Fruit fly (Drosophila melanogaster) whole organism, embryonic: ENCODE results near the gene CG32161.
A peak's percentile ranks its signal among the peaks of the same experiment; 100 is the strongest.

Source experiments
- Ada2b ChIP-seq: fragments of 200-800 bp; sonication (Bioruptor generic); IDR thresholded peaks from 2 replicates; pipeline ENCODE4 v1.3.6; 2022; ENCODE audit warnings: missing biosample characterization, missing genetic modification characterization
- B-H1 ChIP-seq: fragments of 200-800 bp; sonication (Bioruptor generic); IDR thresholded peaks from 3 replicates; pipeline ENCODE4 v1.3.6; 2022; ENCODE audit warnings: missing biosample characterization, missing genetic modification characterization
- B-H2 ChIP-seq: fragments of 200-800 bp; sonication (Bioruptor generic); optimal IDR thresholded peaks from 2 replicates; lab custom pipeline; 2018; ENCODE audit warnings: missing biosample characterization, mild to moderate bottlenecking, missing genetic modification characterization
- CG10431 ChIP-seq: fragments of 200-800 bp; sonication (Bioruptor generic); optimal IDR thresholded peaks from 3 replicates; lab custom pipeline; 2018; ENCODE audit warnings: missing biosample characterization, mild to moderate bottlenecking, missing genetic modification characterization
- CG11247 ChIP-seq: fragments of 200-800 bp; sonication (Bioruptor generic); IDR thresholded peaks from 2 replicates; pipeline ENCODE4 v1.3.6; 2022; ENCODE audit warnings: missing biosample characterization, missing genetic modification characterization
- CG12391 ChIP-seq: fragments of 200-800 bp; sonication (Bioruptor generic); optimal IDR thresholded peaks from 3 replicates; lab custom pipeline; 2018; ENCODE audit warnings: missing biosample characterization, mild to moderate bottlenecking, missing genetic modification characterization, moderate library complexity
- CG12659 ChIP-seq: fragments of 200-800 bp; sonication (Bioruptor generic); optimal IDR thresholded peaks from 3 replicates; lab custom pipeline; 2017; ENCODE audit warnings: mild to moderate bottlenecking, missing biosample characterization, missing genetic modification reagents, missing genetic modification characterization
- CG12942 ChIP-seq: fragments of 200-800 bp; sonication (Bioruptor generic); optimal IDR thresholded peaks from 3 replicates; lab custom pipeline; 2016; ENCODE audit warnings: missing biosample characterization, missing genetic modification characterization
- CG15073 ChIP-seq: fragments of 200-800 bp; sonication (Bioruptor generic); optimal IDR thresholded peaks from 2 replicates; lab custom pipeline; 2016; ENCODE audit warnings: missing biosample characterization, missing genetic modification characterization
- CG16863 ChIP-seq: fragments of 200-800 bp; sonication (Bioruptor generic); optimal IDR thresholded peaks from 3 replicates; lab custom pipeline; 2016; ENCODE audit warnings: missing biosample characterization, missing genetic modification characterization
- CG17328 ChIP-seq: fragments of 200-800 bp; sonication (Bioruptor generic); IDR thresholded peaks from 2 replicates; pipeline ENCODE4 v1.3.6; 2022; ENCODE audit warnings: missing biosample characterization, missing genetic modification characterization
- CG18599 ChIP-seq: fragments of 200-800 bp; sonication (Bioruptor generic); optimal IDR thresholded peaks from 3 replicates; lab custom pipeline; 2017; ENCODE audit warnings: missing biosample characterization, missing genetic modification characterization, mild to moderate bottlenecking, moderate library complexity, missing genetic modification reagents
- CG18619 ChIP-seq: fragments of 200-800 bp; sonication (Bioruptor generic); optimal IDR thresholded peaks from 3 replicates; lab custom pipeline; 2017; ENCODE audit warnings: missing biosample characterization, mild to moderate bottlenecking, missing genetic modification characterization
- CG2129 ChIP-seq: fragments of 200-800 bp; sonication (Bioruptor generic); IDR thresholded peaks from 2 replicates; pipeline ENCODE4 v1.3.6; 2022; ENCODE audit warnings: missing biosample characterization, missing genetic modification characterization; ENCODE audit not compliant: partially characterized antibody
- CG30431 ChIP-seq: fragments of 200-800 bp; sonication (Bioruptor generic); optimal IDR thresholded peaks from 2 replicates; lab custom pipeline; 2017; ENCODE audit warnings: missing biosample characterization, missing genetic modification characterization
- CG33213 ChIP-seq: fragments of 200-800 bp; sonication (Bioruptor generic); optimal IDR thresholded peaks from 3 replicates; lab custom pipeline; 2016; ENCODE audit warnings: missing biosample characterization, missing genetic modification characterization
- CG3847 ChIP-seq: fragments of 200-800 bp; sonication (Bioruptor generic); IDR thresholded peaks from 2 replicates; pipeline ENCODE4 v1.3.6; 2022; ENCODE audit warnings: missing biosample characterization, missing genetic modification characterization
- CG4328 ChIP-seq: fragments of 200-800 bp; sonication (Bioruptor generic); optimal IDR thresholded peaks from 3 replicates; lab custom pipeline; 2017; ENCODE audit warnings: missing biosample characterization, missing genetic modification reagents, missing genetic modification characterization
- CG4424 ChIP-seq: fragments of 200-800 bp; sonication (Bioruptor generic); optimal IDR thresholded peaks from 3 replicates; lab custom pipeline; 2016; ENCODE audit warnings: missing biosample characterization, missing genetic modification characterization
- CG9932 ChIP-seq: fragments of 200-800 bp; sonication (Bioruptor generic); IDR thresholded peaks from 2 replicates; pipeline ENCODE4 v1.3.6; 2022; ENCODE audit warnings: missing biosample characterization, missing genetic modification characterization
- CHES-1-like ChIP-seq: fragments of 200-800 bp; sonication (Bioruptor generic); optimal IDR thresholded peaks from 2 replicates; lab custom pipeline; 2016; ENCODE audit warnings: missing biosample characterization, missing genetic modification characterization
- Dad ChIP-seq: fragments of 200-800 bp; sonication (Bioruptor generic); optimal IDR thresholded peaks from 3 replicates; lab custom pipeline; 2016; ENCODE audit warnings: missing biosample characterization, missing genetic modification characterization
- Dfd ChIP-seq, 2 experiments: fragments of >200 bp; optimal IDR thresholded peaks; 2 replicates each; lab custom pipeline; 2017; ENCODE audit warnings: missing biosample characterization in 2 of 2, missing genetic modification characterization in 2 of 2
- Dref ChIP-seq: fragments of 200-800 bp; sonication (Bioruptor generic); IDR thresholded peaks from 2 replicates; pipeline ENCODE4 v1.3.6; 2022; ENCODE audit warnings: missing biosample characterization, missing genetic modification characterization
- H2.0 ChIP-seq: fragments of 200-800 bp; sonication (Bioruptor generic); IDR thresholded peaks from 2 replicates; pipeline ENCODE4 v1.3.6; 2022; ENCODE audit warnings: missing biosample characterization, missing genetic modification characterization
- HLH4C ChIP-seq: fragments of 200-800 bp; sonication (Bioruptor generic); IDR thresholded peaks from 3 replicates; pipeline ENCODE4 v1.3.6; 2022; ENCODE audit warnings: missing biosample characterization, missing genetic modification characterization; ENCODE audit not compliant: partially characterized antibody
- Hand ChIP-seq: fragments of 200-800 bp; sonication (Bioruptor generic); optimal IDR thresholded peaks from 2 replicates; lab custom pipeline; 2017; ENCODE audit warnings: mild to moderate bottlenecking, missing biosample characterization, missing genetic modification reagents, missing genetic modification characterization
- Hey ChIP-seq: fragments of 200-800 bp; sonication (Bioruptor generic); optimal IDR thresholded peaks from 3 replicates; lab custom pipeline; 2018; ENCODE audit warnings: missing biosample characterization, mild to moderate bottlenecking, missing genetic modification characterization
- HmgZ ChIP-seq: fragments of 200-800 bp; sonication (Bioruptor generic); optimal IDR thresholded peaks from 2 replicates; lab custom pipeline; 2018; ENCODE audit warnings: missing biosample characterization, mild to moderate bottlenecking, missing genetic modification characterization
- Hr39 ChIP-seq: fragments of >200 bp; optimal IDR thresholded peaks from 2 replicates; lab custom pipeline; 2017
- Lhr ChIP-seq: fragments of 200-800 bp; sonication (Bioruptor generic); optimal IDR thresholded peaks from 3 replicates; lab custom pipeline; 2017; ENCODE audit warnings: mild to moderate bottlenecking, missing biosample characterization, missing genetic modification reagents, missing genetic modification characterization
- Meics ChIP-seq: fragments of 200-800 bp; sonication (Bioruptor generic); optimal IDR thresholded peaks from 2 replicates; lab custom pipeline; 2017; ENCODE audit warnings: missing biosample characterization, mild to moderate bottlenecking, missing genetic modification characterization
- NFAT ChIP-seq: fragments of 200-800 bp; sonication (Bioruptor generic); IDR thresholded peaks from 2 replicates; pipeline ENCODE4 v1.3.6; 2022; ENCODE audit warnings: missing biosample characterization, missing genetic modification characterization
- Side ChIP-seq: fragments of 200-800 bp; sonication (Bioruptor generic); optimal IDR thresholded peaks from 2 replicates; lab custom pipeline; 2016; ENCODE audit warnings: missing biosample characterization, missing genetic modification characterization
- ash1 ChIP-seq: fragments of 200-800 bp; sonication (Bioruptor generic); optimal IDR thresholded peaks from 2 replicates; lab custom pipeline; 2018; ENCODE audit warnings: missing biosample characterization, mild to moderate bottlenecking, missing genetic modification characterization
- bigmax ChIP-seq: fragments of 200-800 bp; sonication (Bioruptor generic); optimal IDR thresholded peaks from 2 replicates; lab custom pipeline; 2018; ENCODE audit warnings: missing biosample characterization, mild to moderate bottlenecking, missing genetic modification characterization
- chif ChIP-seq, 2 experiments: fragments of 200-800 bp; sonication (Bioruptor generic); optimal IDR thresholded peaks; 3 replicates each; lab custom pipeline; 2016; ENCODE audit warnings: missing biosample characterization in 2 of 2, missing genetic modification characterization in 2 of 2
- da ChIP-seq: fragments of 200-800 bp; sonication (Bioruptor generic); optimal IDR thresholded peaks from 2 replicates; lab custom pipeline; 2016; ENCODE audit warnings: missing biosample characterization, missing genetic modification characterization
- dmrt11E ChIP-seq: fragments of 200-800 bp; sonication (Bioruptor generic); optimal IDR thresholded peaks from 3 replicates; lab custom pipeline; 2018; ENCODE audit warnings: missing biosample characterization, mild to moderate bottlenecking, missing genetic modification characterization, moderate library complexity
- esg ChIP-seq: fragments of 200-800 bp; sonication (Bioruptor generic); conservative IDR thresholded peaks from 2 replicates; pipeline ENCODE4 v1.3.6; 2022; ENCODE audit warnings: missing biosample characterization, missing genetic modification characterization
- fru ChIP-seq: fragments of >200 bp; optimal IDR thresholded peaks from 2 replicates; lab custom pipeline; 2017
- ftz-f1 ChIP-seq: fragments of 200-800 bp; sonication (Bioruptor generic); optimal IDR thresholded peaks from 2 replicates; lab custom pipeline; 2016; ENCODE audit warnings: missing biosample characterization, missing genetic modification characterization
- gro ChIP-seq: fragments of 200-800 bp; sonication (Bioruptor generic); optimal IDR thresholded peaks from 2 replicates; lab custom pipeline; 2016; ENCODE audit warnings: missing biosample characterization, missing genetic modification characterization
- ken ChIP-seq: fragments of 200-800 bp; sonication (Bioruptor generic); IDR thresholded peaks from 3 replicates; pipeline ENCODE4 v1.3.6; 2022; ENCODE audit warnings: missing biosample characterization, missing genetic modification characterization
- run ChIP-seq: fragments of 200-800 bp; sonication (Bioruptor generic); optimal IDR thresholded peaks from 3 replicates; lab custom pipeline; 2018; ENCODE audit warnings: missing biosample characterization, mild to moderate bottlenecking, missing genetic modification characterization
- tll ChIP-seq, 2 experiments: fragments of 200-800 bp in 1 of 2; fragments of >200 bp in 1 of 2; sonication (Bioruptor generic) in 1 of 2; optimal IDR thresholded peaks; 2 replicates each; lab custom pipeline; 2017 to 2019; ENCODE audit warnings: missing biosample characterization in 2 of 2, missing genetic modification characterization in 2 of 2, mild to moderate bottlenecking in 1 of 2, moderate library complexity in 1 of 2
- trem ChIP-seq: fragments of 200-800 bp; optimal IDR thresholded peaks from 3 replicates; lab custom pipeline; 2019; ENCODE audit warnings: missing biosample characterization, mild to moderate bottlenecking, missing genetic modification characterization, moderate library complexity
- vnd ChIP-seq: fragments of 200-800 bp; sonication (Bioruptor generic); IDR thresholded peaks from 3 replicates; pipeline ENCODE4 v1.3.6; 2022; ENCODE audit warnings: missing biosample characterization, missing genetic modification characterization; ENCODE audit not compliant: partially characterized antibody
- wek ChIP-seq: fragments of 200-800 bp; sonication (Bioruptor generic); optimal IDR thresholded peaks from 3 replicates; lab custom pipeline; 2018; ENCODE audit warnings: missing biosample characterization, mild to moderate bottlenecking, missing genetic modification characterization, moderate library complexity
- yki ChIP-seq: fragments of >200 bp; optimal IDR thresholded peaks from 3 replicates; lab custom pipeline; 2018
- z ChIP-seq: fragments of 200-800 bp; sonication (Bioruptor generic); IDR thresholded peaks from 3 replicates; pipeline ENCODE4 v1.3.6; 2022; ENCODE audit warnings: missing biosample characterization, missing genetic modification characterization

CG32161 gene

dm6 chr3L:16844920-16845573 lies 980 bp upstream of the CG32161 start, which contains the start of the genes kud and Zcchc7 (continued):
- TF ChIP-seq gro (GFP tag; lab: Kevin White, UChicago) (peak; percentile 33), bigmax (GFP tag; lab: Kevin White, UChicago) (no peak), CG10431 (GFP tag; lab: Kevin White, UChicago) (no peak), CG16863 (GFP tag; lab: Kevin White, UChicago) (peak; percentile 13), CG18619 (GFP tag; lab: Kevin White, UChicago) (peak; percentile 49), ftz-f1 (GFP tag; lab: Kevin White, UChicago) (no peak), esg (GFP tag; lab: Robert Waterston, UW) (no peak; the same call in 1 of the 2 replicates), CG17328 (GFP tag; lab: Robert Waterston, UW) (0 out of 2 replicates have a peak, but pooled peaks have one; percentile 10), CG18599 (GFP tag; lab: Kevin White, UChicago) (no peak), CG11247 (no peak), NFAT (GFP tag; lab: Robert Waterston, UW) (peak; percentile 75), CG33213 (GFP tag; lab: Kevin White, UChicago) (peak; percentile 9), vnd (GFP tag; lab: Robert Waterston, UW) (peak; percentile 31; the same call in 1 of the 3 replicates), trem (tag; lab: Kevin White, UChicago) (peak; percentile 70), tll (GFP tag; optimal IDR thresholded peaks at IDR 0.05; lab: Kevin White, UChicago) (no peak), CG12391 (peak; percentile 83), Dref (GFP tag; lab: Robert Waterston, UW) (peak; percentile 71), CG15073 (GFP tag; lab: Kevin White, UChicago) (no peak), Ada2b (GFP tag; lab: Robert Waterston, UW) (no peak), ash1 (GFP tag; lab: Kevin White, UChicago) (no peak), Side (GFP tag; lab: Kevin White, UChicago) (peak; percentile 22), Dfd (GFP tag; optimal IDR thresholded peaks at IDR 0.05; lab: Kevin White, UChicago) (no peak), fru (lab: Kevin White, UChicago) (no peak), HmgZ (tag; lab: Kevin White, UChicago) (peak; percentile 20), Hand (GFP tag; lab: Kevin White, UChicago) (peak; percentile 58), run (tag; lab: Kevin White, UChicago) (no peak), z (GFP tag; lab: Robert Waterston, UW) (no peak), B-H2 (GFP tag; lab: Kevin White, UChicago) (peak; percentile 69), CG4328 (GFP tag; lab: Kevin White, UChicago) (peak; percentile 73), Meics (GFP tag; lab: Kevin White, UChicago) (peak; percentile 71), Hey (tag; lab: Kevin White, UChicago) (no peak), yki (lab: Kevin White, UChicago) (no peak), Hr39 (lab: Kevin White, UChicago) (no peak), H2.0 (no peak), ken (no peak), CHES-1-like (peak; percentile 39), da (GFP tag; lab: Kevin White, UChicago) (no peak), Lhr (peak; percentile 50), wek (no peak), Dad (GFP tag; lab: Kevin White, UChicago) (peak; percentile 58), dmrt11E (peak; percentile 57), B-H1 (GFP tag; lab: Robert Waterston, UW) (no peak), CG30431 (no peak), CG3847 (GFP tag; lab: Robert Waterston, UW) (peak; percentile 71), CG4424 (GFP tag; lab: Kevin White, UChicago) (peak; percentile 52), CG2129 (no peak), CG9932 (GFP tag; lab: Robert Waterston, UW) (peak; percentile 72), CG12659 (GFP tag; lab: Kevin White, UChicago) (peak; percentile 85), CG12942 (GFP tag; lab: Kevin White, UChicago) (peak; percentile 17), HLH4C (GFP tag; lab: Robert Waterston, UW) (peak; percentile 63; the same call in 2 of the 3 replicates), chif (GFP tag; optimal IDR thresholded peaks at IDR 0.05; lab: Kevin White, UChicago) (peak in 1 of 2 experiments; percentile 59)
